Fruit fly (Drosophila melanogaster) whole organism, adult: ENCODE data around the gene Ncoa6.
A peak's percentile ranks its signal among the peaks of the same experiment; 100 is the strongest.

ENCODE experiments used
- CG11617 ChIP-seq: fragments of 200-800 bp; sonication (Bioruptor generic); optimal IDR thresholded peaks from 2 replicates; lab custom pipeline; 2017; ENCODE audit warnings: mild to moderate bottlenecking, missing biosample characterization, missing genetic modification reagents, missing genetic modification characterization
- CG12768 ChIP-seq: fragments of 200-800 bp; sonication (Bioruptor generic); optimal IDR thresholded peaks from 2 replicates; lab custom pipeline; 2017; ENCODE audit warnings: missing biosample characterization, missing genetic modification characterization, mild to moderate bottlenecking, moderate library complexity, missing genetic modification reagents
- CG14711 ChIP-seq: fragments of 200-800 bp; sonication (Bioruptor generic); optimal IDR thresholded peaks from 2 replicates; lab custom pipeline; 2018; ENCODE audit warnings: missing biosample characterization, mild to moderate bottlenecking, missing genetic modification characterization, moderate library complexity
- CG1620 ChIP-seq: fragments of 200-800 bp; sonication (Bioruptor generic); optimal IDR thresholded peaks from 2 replicates; lab custom pipeline; 2016; ENCODE audit warnings: missing biosample characterization, missing genetic modification characterization
- CG33017 ChIP-seq: fragments of 200-800 bp; sonication (Bioruptor generic); optimal IDR thresholded peaks from 2 replicates; lab custom pipeline; 2018; ENCODE audit warnings: missing biosample characterization, mild to moderate bottlenecking, missing genetic modification characterization, moderate library complexity
- CG5204 ChIP-seq: fragments of 200-800 bp; sonication (Bioruptor generic); optimal IDR thresholded peaks from 2 replicates; lab custom pipeline; 2016; ENCODE audit warnings: missing biosample characterization, missing genetic modification characterization
- CG7045 ChIP-seq: fragments of 200-800 bp; sonication (Bioruptor generic); optimal IDR thresholded peaks from 2 replicates; lab custom pipeline; 2017; ENCODE audit warnings: missing biosample characterization, mild to moderate bottlenecking, missing genetic modification characterization
- CG7101 ChIP-seq: fragments of 200-800 bp; sonication (Bioruptor generic); optimal IDR thresholded peaks from 2 replicates; lab custom pipeline; 2018; ENCODE audit warnings: missing biosample characterization, mild to moderate bottlenecking, missing genetic modification characterization, moderate library complexity
- Clk ChIP-seq: fragments of 200-800 bp; sonication (Bioruptor generic); optimal IDR thresholded peaks from 2 replicates; lab custom pipeline; 2017; ENCODE audit warnings: missing biosample characterization, missing genetic modification characterization
- Crg-1 ChIP-seq: fragments of 200-800 bp; sonication (Bioruptor generic); optimal IDR thresholded peaks from 2 replicates; lab custom pipeline; 2016; ENCODE audit warnings: missing biosample characterization, missing genetic modification characterization
- Hr96 ChIP-seq: fragments of 200-800 bp; sonication (Bioruptor generic); optimal IDR thresholded peaks from 2 replicates; lab custom pipeline; 2016; ENCODE audit warnings: missing biosample characterization, missing genetic modification characterization
- Mnt ChIP-seq: fragments of 200-800 bp; sonication (Bioruptor generic); optimal IDR thresholded peaks from 2 replicates; lab custom pipeline; 2016; ENCODE audit warnings: missing biosample characterization, mild to moderate bottlenecking, missing genetic modification characterization
- bab1 ChIP-seq: fragments of 200-800 bp; sonication (Bioruptor generic); optimal IDR thresholded peaks from 3 replicates; lab custom pipeline; 2019; ENCODE audit warnings: missing biosample characterization, mild to moderate bottlenecking, missing genetic modification characterization, moderate library complexity
- cic ChIP-seq: fragments of 200-800 bp; sonication (Bioruptor generic); optimal IDR thresholded peaks from 2 replicates; lab custom pipeline; 2017; ENCODE audit warnings: missing biosample characterization, mild to moderate bottlenecking, missing genetic modification characterization, moderate library complexity
- cnc ChIP-seq, 2 experiments: fragments of >200 bp; optimal IDR thresholded peaks; 2 replicates each; lab custom pipeline; 2017
- kay ChIP-seq: fragments of 200-800 bp; sonication (Bioruptor generic); peaks from one replicate; lab custom pipeline; 2016; ENCODE audit warnings: missing biosample characterization, missing genetic modification characterization, borderline replicate concordance
- ovo ChIP-seq: fragments of 200-800 bp; sonication (Bioruptor generic); optimal IDR thresholded peaks from 2 replicates; lab custom pipeline; 2016; ENCODE audit warnings: missing biosample characterization, missing genetic modification characterization
- pad ChIP-seq: fragments of 200-800 bp; sonication (Bioruptor generic); optimal IDR thresholded peaks from 3 replicates; lab custom pipeline; 2017; ENCODE audit warnings: missing biosample characterization, missing genetic modification characterization, mild to moderate bottlenecking, moderate library complexity, missing genetic modification reagents
- tj ChIP-seq: fragments of 200-800 bp; sonication (Bioruptor generic); optimal IDR thresholded peaks from 3 replicates; lab custom pipeline; 2017; ENCODE audit warnings: missing biosample characterization, mild to moderate bottlenecking, missing genetic modification characterization, moderate library complexity
- toe ChIP-seq: fragments of 200-800 bp; sonication (Bioruptor generic); optimal IDR thresholded peaks from 2 replicates; lab custom pipeline; 2016; ENCODE audit warnings: missing biosample characterization, missing genetic modification characterization

Ncoa6 gene

dm6 chr2L:5328829-5329499 is 2.5 kb upstream of the Ncoa6 start, which contains the start of gene CG14022:
Gene CG14022 (minus strand): TSS chr2L:5328879.
- no peak for TF ChIP-seq Clk (GFP tag; lab: Kevin White, UChicago)
- TF ChIP-seq CG1620, result no peak
- TF ChIP-seq kay (GFP tag; lab: Kevin White, UChicago), result no peak
- TF ChIP-seq CG14711, result no peak
- TF ChIP-seq tj (GFP tag; lab: Kevin White, UChicago), result no peak
- TF ChIP-seq ovo, result no peak
- no peak for TF ChIP-seq toe (GFP tag; lab: Kevin White, UChicago)

- TF ChIP-seq CG1620 (no peak), Clk (GFP tag; lab: Kevin White, UChicago) (no peak), Mnt (GFP tag; lab: Kevin White, UChicago) (no peak), CG33017 (no peak), pad (no peak), CG11617 (GFP tag; lab: Kevin White, UChicago) (no peak), Hr96 (GFP tag; lab: Kevin White, UChicago) (no peak), CG12768 (GFP tag; lab: Kevin White, UChicago) (no peak), CG14711 (no peak), Crg-1 (no peak), CG5204 (GFP tag; lab: Kevin White, UChicago) (no peak), bab1 (GFP tag; lab: Kevin White, UChicago) (no peak), CG7045 (GFP tag; lab: Kevin White, UChicago) (no peak), cic (GFP tag; lab: Kevin White, UChicago) (no peak), cnc (optimal IDR thresholded peaks at IDR 0.05; lab: Kevin White, UChicago) (no peak), kay (GFP tag; lab: Kevin White, UChicago) (no peak)
Measured at dm6 chr2L:5327266-5327621, 761 bp upstream of the Ncoa6 start.

- TF ChIP-seq tj (GFP tag; lab: Kevin White, UChicago) (peak; percentile 50), ovo (peak; percentile 31), Mnt (GFP tag; lab: Kevin White, UChicago) (peak; percentile 78), CG1620 (peak; percentile 52), CG12768 (GFP tag; lab: Kevin White, UChicago) (peak; percentile 49), Hr96 (GFP tag; lab: Kevin White, UChicago) (no peak), pad (peak; percentile 65), cic (GFP tag; lab: Kevin White, UChicago) (peak; percentile 56), CG11617 (GFP tag; lab: Kevin White, UChicago) (peak; percentile 21), kay (GFP tag; lab: Kevin White, UChicago) (no peak), cnc (optimal IDR thresholded peaks at IDR 0.05; lab: Kevin White, UChicago) (no peak), CG33017 (peak; percentile 51), CG14711 (peak; percentile 30), Clk (GFP tag; lab: Kevin White, UChicago) (peak; percentile 8), Crg-1 (peak; percentile 60), toe (GFP tag; lab: Kevin White, UChicago) (no peak), CG7101 (tag; lab: Kevin White, UChicago) (peak; percentile 26), CG5204 (GFP tag; lab: Kevin White, UChicago) (no peak), bab1 (GFP tag; lab: Kevin White, UChicago) (peak; percentile 42), CG7045 (GFP tag; lab: Kevin White, UChicago) (peak; percentile 2)
Measured at dm6 chr2L:5324958-5325850, 1.3 kb downstream of the Ncoa6 start.

dm6 chr2L:5321014-5321413 is 5.5 kb downstream of the Ncoa6 start:
- no peak for TF ChIP-seq CG33017
- TF ChIP-seq CG5204 (GFP tag; lab: Kevin White, UChicago), result no peak
- TF ChIP-seq toe (GFP tag; lab: Kevin White, UChicago), result no peak

dm6 chr2L:5320063-5320462 is 6.4 kb downstream of the Ncoa6 start:
- TF ChIP-seq toe (GFP tag; lab: Kevin White, UChicago) (no peak), ovo (no peak), CG14711 (no peak), CG12768 (GFP tag; lab: Kevin White, UChicago) (no peak), CG11617 (GFP tag; lab: Kevin White, UChicago) (no peak), CG5204 (GFP tag; lab: Kevin White, UChicago) (no peak), pad (no peak), CG33017 (no peak), kay (GFP tag; lab: Kevin White, UChicago) (no peak), Clk (GFP tag; lab: Kevin White, UChicago) (no peak)

dm6 chr2L:5314630-5315159 is 11.8 kb downstream of the Ncoa6 start, which contains the start of gene CG14024:
Gene CG14024 (minus strand): TSS chr2L:5314895.
- TF ChIP-seq CG7101 (tag; lab: Kevin White, UChicago), result no peak
- TF ChIP-seq cnc (optimal IDR thresholded peaks at IDR 0.05; lab: Kevin White, UChicago), result no peak
- TF ChIP-seq CG33017, result no peak
- TF ChIP-seq toe (GFP tag; lab: Kevin White, UChicago), result no peak
- TF ChIP-seq CG12768 (GFP tag; lab: Kevin White, UChicago), result no peak
- TF ChIP-seq Clk (GFP tag; lab: Kevin White, UChicago), result no peak
- no peak for TF ChIP-seq Mnt (GFP tag; lab: Kevin White, UChicago)
- no peak for TF ChIP-seq CG5204 (GFP tag; lab: Kevin White, UChicago)
- TF ChIP-seq CG11617 (GFP tag; lab: Kevin White, UChicago), result no peak
- no peak for TF ChIP-seq CG7045 (GFP tag; lab: Kevin White, UChicago)
